Fruit fly (Drosophila melanogaster) whole organism, embryonic: Measurements from ENCODE around the gene CG12702.

Experiments
- Antp ChIP-seq: fragments of 200-800 bp; sonication (Bioruptor generic); optimal IDR thresholded peaks from 3 replicates; lab custom pipeline; 2016; ENCODE audit warnings: missing biosample characterization, missing genetic modification characterization
- CG10431 ChIP-seq: fragments of 200-800 bp; sonication (Bioruptor generic); optimal IDR thresholded peaks from 3 replicates; lab custom pipeline; 2018; ENCODE audit warnings: missing biosample characterization, mild to moderate bottlenecking, missing genetic modification characterization
- CG10979 ChIP-seq: fragments of 200-800 bp; sonication (Bioruptor generic); optimal IDR thresholded peaks from 2 replicates; lab custom pipeline; 2018; ENCODE audit warnings: missing biosample characterization, mild to moderate bottlenecking, missing genetic modification characterization, moderate library complexity
- CG12071 ChIP-seq: fragments of 200-800 bp; sonication (Bioruptor generic); optimal IDR thresholded peaks from 3 replicates; lab custom pipeline; 2018; ENCODE audit warnings: missing biosample characterization, mild to moderate bottlenecking, missing genetic modification characterization
- CG14014 ChIP-seq: fragments of 200-800 bp; sonication (Bioruptor generic); IDR thresholded peaks from 2 replicates; pipeline ENCODE4 v1.3.6; 2022; ENCODE audit warnings: missing biosample characterization, missing genetic modification characterization
- CG14710 ChIP-seq: fragments of 200-800 bp; sonication (Bioruptor generic); optimal IDR thresholded peaks from 3 replicates; lab custom pipeline; 2019; ENCODE audit warnings: missing biosample characterization, mild to moderate bottlenecking, missing genetic modification characterization, moderate library complexity
- CG17612 ChIP-seq: fragments of 200-800 bp; sonication (Bioruptor generic); IDR thresholded peaks from 2 replicates; pipeline ENCODE4 v1.3.6; 2022; ENCODE audit warnings: missing biosample characterization, missing genetic modification characterization
- CG18619 ChIP-seq: fragments of 200-800 bp; sonication (Bioruptor generic); optimal IDR thresholded peaks from 3 replicates; lab custom pipeline; 2017; ENCODE audit warnings: missing biosample characterization, mild to moderate bottlenecking, missing genetic modification characterization
- CG2678 ChIP-seq: fragments of 200-800 bp; sonication (Bioruptor generic); optimal IDR thresholded peaks from 3 replicates; lab custom pipeline; 2019; ENCODE audit warnings: missing biosample characterization, mild to moderate bottlenecking, missing genetic modification characterization, moderate library complexity
- CG31224 ChIP-seq: fragments of 200-800 bp; sonication (Bioruptor generic); IDR thresholded peaks from 2 replicates; pipeline ENCODE4 v1.3.6; 2022; ENCODE audit warnings: missing biosample characterization, missing genetic modification characterization
- CG32767 ChIP-seq: fragments of 200-800 bp; sonication (Bioruptor generic); IDR thresholded peaks from 2 replicates; pipeline ENCODE4 v1.3.6; 2022; ENCODE audit warnings: missing biosample characterization, missing genetic modification characterization
- CG3281 ChIP-seq: fragments of 200-800 bp; sonication (Bioruptor generic); optimal IDR thresholded peaks from 3 replicates; lab custom pipeline; 2017; ENCODE audit warnings: missing biosample characterization, mild to moderate bottlenecking, missing genetic modification characterization
- CG3407 ChIP-seq: fragments of 200-800 bp; sonication (Bioruptor generic); optimal IDR thresholded peaks from 2 replicates; lab custom pipeline; 2018; ENCODE audit warnings: missing biosample characterization, mild to moderate bottlenecking, missing genetic modification characterization
- CG6175 ChIP-seq: fragments of 200-800 bp; sonication (Bioruptor generic); IDR thresholded peaks from 3 replicates; pipeline ENCODE4 v1.3.6; 2022; ENCODE audit warnings: missing biosample characterization, missing genetic modification characterization
- CG6654 ChIP-seq: fragments of 200-800 bp; sonication (Bioruptor generic); optimal IDR thresholded peaks from 2 replicates; lab custom pipeline; 2017; ENCODE audit warnings: missing biosample characterization, mild to moderate bottlenecking, missing genetic modification characterization
- CG6683 ChIP-seq: fragments of 200-800 bp; sonication (Bioruptor generic); optimal IDR thresholded peaks from 2 replicates; lab custom pipeline; 2017; ENCODE audit warnings: missing biosample characterization, mild to moderate bottlenecking, missing genetic modification characterization, missing genetic modification reagents
- CG7271 ChIP-seq: fragments of 200-800 bp; sonication (Bioruptor generic); optimal IDR thresholded peaks from 2 replicates; lab custom pipeline; 2018; ENCODE audit warnings: missing biosample characterization, mild to moderate bottlenecking, missing genetic modification characterization, moderate library complexity
- CG7372 ChIP-seq: fragments of 200-800 bp; sonication (Bioruptor generic); IDR thresholded peaks from 2 replicates; pipeline ENCODE4 v1.3.6; 2022; ENCODE audit warnings: missing biosample characterization, missing genetic modification characterization
- CG8089 ChIP-seq: fragments of 200-800 bp; sonication (Bioruptor generic); optimal IDR thresholded peaks from 3 replicates; lab custom pipeline; 2016; ENCODE audit warnings: missing biosample characterization, missing genetic modification characterization
- CG8478 ChIP-seq: fragments of >200 bp; optimal IDR thresholded peaks from 2 replicates; lab custom pipeline; 2018
- CG8924 ChIP-seq: fragments of 200-800 bp; optimal IDR thresholded peaks from 3 replicates; lab custom pipeline; 2019; ENCODE audit warnings: missing biosample characterization, mild to moderate bottlenecking, missing genetic modification characterization, moderate library complexity
- CTCF ChIP-seq: fragments of 200-800 bp; sonication (Bioruptor generic); optimal IDR thresholded peaks from 2 replicates; lab custom pipeline; 2017; ENCODE audit warnings: missing biosample characterization, mild to moderate bottlenecking, missing genetic modification characterization, moderate library complexity
- Dip2 ChIP-seq: fragments of 200-800 bp; sonication (Bioruptor generic); IDR thresholded peaks from 2 replicates; pipeline ENCODE4 v1.3.6; 2022; ENCODE audit warnings: missing biosample characterization, missing genetic modification characterization
- Med ChIP-seq: fragments of 200-800 bp; sonication (Bioruptor generic); peaks from one replicate; lab custom pipeline; 2016; ENCODE audit warnings: missing biosample characterization, missing genetic modification characterization, mild to moderate bottlenecking, inconsistent platforms, moderate library complexity
- Pdp1 ChIP-seq, 2 experiments: fragments of 200-800 bp; sonication (Bioruptor generic); optimal IDR thresholded peaks; 3 replicates each; lab custom pipeline; 2016; ENCODE audit warnings: missing biosample characterization in 2 of 2, missing genetic modification characterization in 2 of 2, mild to moderate bottlenecking in 1 of 2, moderate library complexity in 1 of 2
- Sry-δ ChIP-seq: fragments of 200-800 bp; sonication (Bioruptor generic); optimal IDR thresholded peaks from 2 replicates; lab custom pipeline; 2016; ENCODE audit warnings: missing biosample characterization, missing genetic modification characterization
- bab2 ChIP-seq: fragments of 200-800 bp; sonication (Bioruptor generic); optimal IDR thresholded peaks from 2 replicates; lab custom pipeline; 2016; ENCODE audit warnings: missing biosample characterization, missing genetic modification characterization
- br ChIP-seq: fragments of >200 bp; optimal IDR thresholded peaks from 2 replicates; lab custom pipeline; 2017
- cato ChIP-seq: fragments of 200-800 bp; sonication (Bioruptor generic); optimal IDR thresholded peaks from 2 replicates; lab custom pipeline; 2016; ENCODE audit warnings: missing biosample characterization, missing genetic modification characterization, borderline replicate concordance
- cg ChIP-seq: fragments of 200-800 bp; sonication (Bioruptor generic); optimal IDR thresholded peaks from 3 replicates; lab custom pipeline; 2019; ENCODE audit warnings: missing biosample characterization, mild to moderate bottlenecking, missing genetic modification characterization, moderate library complexity
- dmrt99B ChIP-seq: fragments of 200-800 bp; sonication (Bioruptor generic); optimal IDR thresholded peaks from 2 replicates; lab custom pipeline; 2018; ENCODE audit warnings: missing biosample characterization, mild to moderate bottlenecking, missing genetic modification characterization, moderate library complexity
- dysf ChIP-seq: fragments of 200-800 bp; sonication (Bioruptor generic); IDR thresholded peaks from 3 replicates; pipeline ENCODE4 v1.3.6; 2022; ENCODE audit warnings: missing biosample characterization, missing genetic modification characterization
- ewg ChIP-seq: fragments of 200-800 bp; sonication (Bioruptor generic); optimal IDR thresholded peaks from 3 replicates; lab custom pipeline; 2017; ENCODE audit warnings: mild to moderate bottlenecking, missing biosample characterization, missing genetic modification reagents, missing genetic modification characterization
- gem ChIP-seq: fragments of 200-800 bp; sonication (Bioruptor generic); optimal IDR thresholded peaks from 2 replicates; lab custom pipeline; 2019; ENCODE audit warnings: missing biosample characterization, mild to moderate bottlenecking, missing genetic modification characterization, moderate library complexity
- gsb ChIP-seq: fragments of 200-800 bp; sonication (Bioruptor generic); IDR thresholded peaks from 2 replicates; pipeline ENCODE4 v1.3.6; 2022; ENCODE audit warnings: missing biosample characterization, missing genetic modification characterization
- insv ChIP-seq, 2 experiments: fragments of 200-800 bp; sonication (Bioruptor generic); optimal IDR thresholded peaks; 3 replicates each; lab custom pipeline; 2016 to 2018; ENCODE audit warnings: missing biosample characterization in 2 of 2, missing genetic modification characterization in 2 of 2
- klu ChIP-seq: fragments of 200-800 bp; sonication (Bioruptor generic); IDR thresholded peaks from 2 replicates; pipeline ENCODE4 v1.3.6; 2022; ENCODE audit warnings: missing biosample characterization, missing genetic modification characterization
- mirr ChIP-seq: fragments of 200-800 bp; sonication (Bioruptor generic); optimal IDR thresholded peaks from 3 replicates; lab custom pipeline; 2018; ENCODE audit warnings: missing biosample characterization, mild to moderate bottlenecking, missing genetic modification characterization
- oc ChIP-seq: fragments of 200-800 bp; sonication (Bioruptor generic); optimal IDR thresholded peaks from 2 replicates; lab custom pipeline; 2018; ENCODE audit warnings: missing biosample characterization, mild to moderate bottlenecking, missing genetic modification characterization, moderate library complexity
- pb ChIP-seq: fragments of 200-800 bp; sonication (Bioruptor generic); optimal IDR thresholded peaks from 3 replicates; lab custom pipeline; 2016; ENCODE audit warnings: missing biosample characterization, missing genetic modification characterization
- phol ChIP-seq: fragments of 200-800 bp; sonication (Bioruptor generic); optimal IDR thresholded peaks from 3 replicates; lab custom pipeline; 2018; ENCODE audit warnings: missing biosample characterization, mild to moderate bottlenecking, missing genetic modification characterization, moderate library complexity
- pros ChIP-seq: fragments of 200-800 bp; sonication (Bioruptor generic); optimal IDR thresholded peaks from 3 replicates; lab custom pipeline; 2019; ENCODE audit warnings: missing biosample characterization, mild to moderate bottlenecking, missing genetic modification characterization, moderate library complexity
- repo ChIP-seq: fragments of 200-800 bp; sonication (Bioruptor generic); optimal IDR thresholded peaks from 2 replicates; lab custom pipeline; 2016; ENCODE audit warnings: missing biosample characterization, missing genetic modification characterization
- scrt ChIP-seq: fragments of 200-800 bp; sonication (Bioruptor generic); optimal IDR thresholded peaks from 2 replicates; lab custom pipeline; 2018; ENCODE audit warnings: missing biosample characterization, mild to moderate bottlenecking, missing genetic modification characterization, moderate library complexity
- sens ChIP-seq: fragments of 200-800 bp; sonication (Bioruptor generic); peaks from one replicate; lab custom pipeline; 2016; ENCODE audit warnings: missing biosample characterization, missing genetic modification characterization
- seq ChIP-seq: fragments of 200-800 bp; sonication (Bioruptor generic); IDR thresholded peaks from 2 replicates; pipeline ENCODE4 v1.3.6; 2022; ENCODE audit warnings: missing biosample characterization, missing genetic modification characterization
- tap ChIP-seq: fragments of 200-800 bp; optimal IDR thresholded peaks from 3 replicates; lab custom pipeline; 2019; ENCODE audit warnings: missing biosample characterization, mild to moderate bottlenecking, missing genetic modification characterization, moderate library complexity
- tup ChIP-seq: fragments of 200-800 bp; sonication (Bioruptor generic); optimal IDR thresholded peaks from 2 replicates; lab custom pipeline; 2016; ENCODE audit warnings: missing biosample characterization, mild to moderate bottlenecking, missing genetic modification characterization, moderate library complexity

CG12702 gene

DNA sequence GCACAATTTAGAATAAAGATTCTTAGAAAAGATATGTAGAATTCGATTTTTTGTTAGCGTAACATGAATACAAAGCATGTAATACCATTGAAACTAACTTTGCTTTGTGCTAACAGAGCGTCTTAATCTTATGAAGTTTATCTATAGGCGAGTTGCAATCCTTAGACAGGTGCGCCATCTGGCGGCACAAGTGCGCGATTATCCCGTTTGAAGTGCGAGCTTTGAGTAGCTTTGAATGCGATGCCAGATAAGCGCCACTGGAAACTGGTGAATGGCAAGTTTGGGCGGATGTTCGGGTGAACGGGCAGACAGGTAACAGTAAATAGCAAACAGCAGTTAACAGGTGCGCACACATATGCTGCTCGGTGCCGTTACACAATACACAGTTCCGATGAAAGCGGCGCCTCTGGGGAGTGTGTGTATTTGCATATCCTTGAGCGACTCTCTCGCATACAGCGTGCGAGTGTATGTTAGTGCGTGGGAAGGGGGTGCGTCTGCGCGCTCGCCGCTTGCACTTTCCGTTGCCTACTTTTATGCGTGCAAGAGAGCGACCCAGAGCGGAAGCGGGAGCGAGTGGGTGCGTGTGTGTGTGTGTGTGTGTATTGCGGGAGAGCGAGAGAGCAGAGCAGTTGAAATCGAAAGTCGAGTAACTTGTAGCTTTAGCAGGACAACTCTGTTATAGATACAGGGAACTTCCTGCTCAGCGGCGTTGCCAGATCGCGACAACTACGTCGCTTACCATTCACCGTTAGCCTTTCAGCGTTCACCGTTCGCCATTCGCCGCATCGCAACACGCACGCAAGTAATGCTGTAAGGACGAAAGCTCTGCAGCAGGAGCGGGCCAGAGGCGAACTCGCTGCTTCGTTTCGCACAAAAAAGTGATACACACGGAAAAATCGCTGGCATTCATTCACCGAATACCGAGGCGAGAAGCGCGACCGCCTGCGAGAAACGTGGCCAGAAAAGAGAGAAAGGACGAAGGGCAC is 46.4 kb downstream of the CG12702 start, which contains the start of gene CG12531 (continued):
- peak; percentile 61; the same call in 1 of the 2 replicates for TF ChIP-seq CG32767
- peak; percentile 22 for TF ChIP-seq CG8478
- TF ChIP-seq gem, result no peak
- TF ChIP-seq repo (GFP tag; lab: Kevin White, UChicago), result no peak
- peak in 1 of 2 experiments; percentile 57 for TF ChIP-seq Pdp1 (GFP tag; optimal IDR thresholded peaks at IDR 0.05; lab: Kevin White, UChicago)
- peak; percentile 89 for TF ChIP-seq CTCF
- no peak for TF ChIP-seq CG10431 (GFP tag; lab: Kevin White, UChicago)
- peak; percentile 90 for TF ChIP-seq ewg (GFP tag; lab: Kevin White, UChicago)
- TF ChIP-seq CG7271 (tag; lab: Kevin White, UChicago), result no peak
- no peak for TF ChIP-seq dmrt99B (tag; lab: Kevin White, UChicago)
- TF ChIP-seq bab2 (GFP tag; lab: Kevin White, UChicago), result no peak
- no peak for TF ChIP-seq pb (GFP tag; lab: Kevin White, UChicago)
- TF ChIP-seq CG2678, result no peak
- no peak for TF ChIP-seq CG6175 (GFP tag; lab: Robert Waterston, UW)
- no peak for TF ChIP-seq CG7372 (GFP tag; lab: Robert Waterston, UW)
- TF ChIP-seq tap (tag; lab: Kevin White, UChicago), result no peak
- TF ChIP-seq Dip2 (GFP tag; lab: Robert Waterston, UW), result no peak
- TF ChIP-seq insv (GFP tag; optimal IDR thresholded peaks at IDR 0.05; lab: Kevin White, UChicago), result no peak
- no peak for TF ChIP-seq CG6683 (GFP tag; lab: Kevin White, UChicago)
- TF ChIP-seq cg (GFP tag; lab: Kevin White, UChicago), result peak; percentile 61
- no peak for TF ChIP-seq CG8924 (tag; lab: Kevin White, UChicago)
- TF ChIP-seq gsb (GFP tag; lab: Robert Waterston, UW), result no peak
- TF ChIP-seq CG17612, result no peak
- no peak for TF ChIP-seq tup (GFP tag; lab: Kevin White, UChicago)
- TF ChIP-seq CG18619 (GFP tag; lab: Kevin White, UChicago), result no peak
- TF ChIP-seq mirr, result no peak
- no peak for TF ChIP-seq CG12071 (GFP tag; lab: Kevin White, UChicago)
- TF ChIP-seq CG6654 (GFP tag; lab: Kevin White, UChicago), result no peak
- TF ChIP-seq CG8089 (GFP tag; lab: Kevin White, UChicago), result no peak
- TF ChIP-seq scrt (GFP tag; lab: Kevin White, UChicago), result peak; percentile 50
- no peak for TF ChIP-seq seq (GFP tag; lab: Robert Waterston, UW)
- TF ChIP-seq Antp, result no peak
- TF ChIP-seq CG31224 (GFP tag; lab: Robert Waterston, UW), result no peak
- no peak for TF ChIP-seq br (lab: Kevin White, UChicago)
- TF ChIP-seq CG14014, result no peak
- TF ChIP-seq oc (tag; lab: Kevin White, UChicago), result no peak
- no peak for TF ChIP-seq CG14710 (tag; lab: Kevin White, UChicago)
- TF ChIP-seq pros (GFP tag; lab: Kevin White, UChicago), result peak; percentile 39
- no peak for TF ChIP-seq cato (GFP tag; lab: Kevin White, UChicago)
- peak; percentile 20 for TF ChIP-seq Med (GFP tag; lab: Kevin White, UChicago)
- TF ChIP-seq CG3407 (GFP tag; lab: Kevin White, UChicago), result no peak
- peak; percentile 28 for TF ChIP-seq sens (GFP tag; lab: Kevin White, UChicago)
- no peak for TF ChIP-seq Sry-δ (GFP tag; lab: Kevin White, UChicago)
- no peak for TF ChIP-seq klu (GFP tag; lab: Robert Waterston, UW)
- no peak for TF ChIP-seq CG3281
- no peak for TF ChIP-seq phol (tag; lab: Kevin White, UChicago)
- no peak for TF ChIP-seq CG10979 (tag; lab: Kevin White, UChicago)
- no peak for TF ChIP-seq dysf
